Worm (Caenorhabditis elegans) whole organism, L4/young adult: ENCODE data around the gene T22B2.2.

Experiments
- W03F9.2 ChIP-seq: fragments of 150-350 bp; optimal IDR thresholded peaks from 2 replicates; lab custom pipeline; 2014; ENCODE audit warnings: missing biosample characterization, missing genetic modification characterization
- dao-5 ChIP-seq: sonication (generic microtip); optimal IDR thresholded peaks from 2 replicates; lab custom pipeline; 2016; ENCODE audit warnings: missing genotype, missing genetic modification characterization, moderate library complexity, missing compliant biosample characterization

DNA sequence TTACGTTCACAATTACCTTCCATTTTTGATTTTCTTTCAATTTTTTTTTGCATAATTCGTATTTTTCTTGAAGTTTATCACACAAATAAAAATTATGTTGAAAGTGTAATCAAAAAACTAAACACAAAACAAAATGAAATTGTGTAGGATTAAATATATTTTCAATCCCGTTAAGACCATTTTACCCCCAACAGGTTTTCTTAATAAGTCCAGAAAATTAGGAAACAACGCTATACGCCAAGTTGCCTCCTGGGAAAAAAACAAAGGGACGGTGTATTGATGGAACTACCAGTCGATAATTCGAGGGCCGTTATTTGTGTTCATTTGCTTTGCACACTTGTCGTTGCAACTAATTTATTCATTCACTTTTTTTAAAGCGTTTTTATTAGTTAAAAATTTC is 512 bp upstream of the T22B2.2 start:
- TF ChIP-seq dao-5 (tag; lab: Kevin White, UChicago) (no peak), W03F9.2 (tag; lab: Kevin White, UChicago) (no peak)
